Worm (Caenorhabditis elegans): Measurements from ENCODE around the gene pgm-1.

ce11 chrII:4934954-4935353 lies 45.7 kb downstream of the pgm-1 start, which contains the start of gene gst-30:
- TF ChIP-seq hlh-17 (GFP tag; optimal IDR thresholded peaks at IDR 0.05; ENCODE audit: borderline replicate concordance) (no peak), ama-1 (optimal IDR thresholded peaks at IDR 0.05) (no peak), nhr-11 (tag; optimal IDR thresholded peaks at IDR 0.05) (no peak), mep-1 (tag; optimal IDR thresholded peaks at IDR 0.05) (no peak), ztf-11 (tag; optimal IDR thresholded peaks at IDR 0.05) (no peak), lin-13 (GFP tag; optimal IDR thresholded peaks at IDR 0.05) (no peak), ceh-82 (tag; optimal IDR thresholded peaks at IDR 0.05) (no peak), vab-15 (tag; optimal IDR thresholded peaks at IDR 0.05) (no peak), elt-2 (tag; optimal IDR thresholded peaks at IDR 0.05) (no peak), pqm-1 (tag; optimal IDR thresholded peaks at IDR 0.05) (no peak), nhr-76 (tag; optimal IDR thresholded peaks at IDR 0.05) (no peak)

Data from whole organism, L1 larva.